Fruit fly (Drosophila melanogaster) whole organism: Measurements from ENCODE around the gene Sgt1.

ENCODE experiments used
- CG8478 ChIP-seq: fragments of >200 bp; optimal IDR thresholded peaks from 2 replicates; lab custom pipeline; 2018; ENCODE audit warnings: inconsistent platforms
- Dll ChIP-seq: fragments of >200 bp; optimal IDR thresholded peaks from 2 replicates; lab custom pipeline; 2017
- EcR ChIP-seq, 2 experiments: fragments of >200 bp; optimal IDR thresholded peaks; 2 replicates each; lab custom pipeline; 2017; ENCODE audit warnings: missing biosample characterization in 2 of 2, missing genetic modification characterization in 2 of 2, missing genetic modification reagents in 2 of 2
- pan ChIP-seq: fragments of >200 bp; optimal IDR thresholded peaks from 2 replicates; lab custom pipeline; 2017
- psq ChIP-seq: fragments of >200 bp; optimal IDR thresholded peaks from 2 replicates; lab custom pipeline; 2017
- usp ChIP-seq: fragments of >200 bp; optimal IDR thresholded peaks from 2 replicates; lab custom pipeline; 2017; ENCODE audit warnings: missing biosample characterization, missing genetic modification characterization, mixed read lengths

Gene Sgt1

DNA sequence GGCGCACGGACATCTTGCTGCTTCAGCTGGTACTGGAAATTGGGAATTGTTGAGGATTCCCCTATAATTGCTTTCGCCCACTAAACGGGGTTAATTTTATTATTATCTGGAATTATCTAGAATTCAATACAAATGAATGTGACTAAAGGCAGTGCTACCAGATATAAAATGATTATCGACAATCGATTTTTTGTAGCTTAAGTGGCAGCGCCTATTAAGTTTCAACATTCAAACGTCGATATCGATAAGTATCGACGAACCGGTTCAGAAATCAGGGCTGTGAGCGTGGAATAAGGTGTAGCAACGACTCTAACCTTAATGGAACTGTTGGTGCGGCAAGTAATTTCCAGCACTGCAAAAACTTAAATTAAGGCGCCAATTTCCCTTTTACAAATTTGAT, at the start of gene Sgt1:
Gene Sgt1 (minus strand): TSS at position 165 of the 400 bp plus-strand sequence.
- TF ChIP-seq Dll (lab: Kevin White, UChicago): no peak
- TF ChIP-seq usp (GFP tag; lab: Kevin White, UChicago): no peak
- no peak for TF ChIP-seq CG8478 (lab: Kevin White, UChicago)
- TF ChIP-seq pan (lab: Kevin White, UChicago): no peak
- no peak for TF ChIP-seq psq (lab: Kevin White, UChicago)
- no peak for TF ChIP-seq EcR (GFP tag; optimal IDR thresholded peaks at IDR 0.05; lab: Kevin White, UChicago)

DNA sequence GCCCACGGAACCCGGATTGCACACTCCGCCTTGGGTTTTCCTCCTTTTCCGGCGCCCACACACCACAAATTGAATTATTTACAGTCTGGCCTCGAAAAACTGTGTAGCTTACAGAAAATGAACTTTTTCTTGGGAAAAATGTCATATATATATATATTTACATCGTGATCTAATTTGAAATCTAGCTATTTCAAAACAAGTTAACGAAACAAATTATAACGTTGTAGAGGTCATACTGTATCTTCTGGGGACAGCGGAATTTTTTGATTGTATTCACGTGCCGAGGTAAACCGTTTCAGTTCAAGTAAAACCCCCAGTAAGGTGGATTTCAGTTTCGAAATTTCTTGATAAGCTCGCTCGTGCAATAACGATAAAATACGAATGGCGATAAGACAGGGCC, 49.4 kb upstream of the Sgt1 start:
- TF ChIP-seq EcR (GFP tag; optimal IDR thresholded peaks at IDR 0.05; lab: Kevin White, UChicago) (no peak), Dll (lab: Kevin White, UChicago) (no peak), usp (GFP tag; lab: Kevin White, UChicago) (no peak), psq (lab: Kevin White, UChicago) (no peak), CG8478 (lab: Kevin White, UChicago) (no peak)

DNA sequence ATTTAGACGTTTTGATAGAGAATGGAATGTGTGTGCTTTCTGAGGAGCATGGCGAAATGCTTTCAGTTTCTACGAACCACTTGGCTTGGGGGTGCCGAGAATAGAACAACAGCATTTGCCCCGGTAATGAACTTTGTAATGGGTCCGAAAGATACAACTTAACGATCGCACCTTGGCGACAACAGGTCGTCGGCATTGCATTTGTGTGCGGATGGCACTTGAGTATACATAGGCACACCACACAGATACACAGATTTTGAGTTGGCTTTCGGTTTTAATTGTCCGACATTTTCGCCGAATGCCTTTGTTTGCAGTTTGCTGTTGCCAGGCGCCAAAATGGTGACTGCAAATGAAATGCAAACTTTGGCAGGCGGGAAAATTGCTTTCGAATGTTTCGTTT, 48.9 kb upstream of the Sgt1 start:
- TF ChIP-seq pan (lab: Kevin White, UChicago): no peak
- no peak for TF ChIP-seq usp (GFP tag; lab: Kevin White, UChicago)
- TF ChIP-seq CG8478 (lab: Kevin White, UChicago): no peak
- no peak for TF ChIP-seq EcR (GFP tag; optimal IDR thresholded peaks at IDR 0.05; lab: Kevin White, UChicago)

- TF ChIP-seq Dll (lab: Kevin White, UChicago) (no peak), usp (GFP tag; lab: Kevin White, UChicago) (no peak), pan (lab: Kevin White, UChicago) (no peak), EcR (GFP tag; optimal IDR thresholded peaks at IDR 0.05; lab: Kevin White, UChicago) (no peak), CG8478 (lab: Kevin White, UChicago) (no peak), psq (lab: Kevin White, UChicago) (no peak)
Measured at dm6 chr3R:8352961-8353728, 48.1 kb upstream of the Sgt1 start.

DNA sequence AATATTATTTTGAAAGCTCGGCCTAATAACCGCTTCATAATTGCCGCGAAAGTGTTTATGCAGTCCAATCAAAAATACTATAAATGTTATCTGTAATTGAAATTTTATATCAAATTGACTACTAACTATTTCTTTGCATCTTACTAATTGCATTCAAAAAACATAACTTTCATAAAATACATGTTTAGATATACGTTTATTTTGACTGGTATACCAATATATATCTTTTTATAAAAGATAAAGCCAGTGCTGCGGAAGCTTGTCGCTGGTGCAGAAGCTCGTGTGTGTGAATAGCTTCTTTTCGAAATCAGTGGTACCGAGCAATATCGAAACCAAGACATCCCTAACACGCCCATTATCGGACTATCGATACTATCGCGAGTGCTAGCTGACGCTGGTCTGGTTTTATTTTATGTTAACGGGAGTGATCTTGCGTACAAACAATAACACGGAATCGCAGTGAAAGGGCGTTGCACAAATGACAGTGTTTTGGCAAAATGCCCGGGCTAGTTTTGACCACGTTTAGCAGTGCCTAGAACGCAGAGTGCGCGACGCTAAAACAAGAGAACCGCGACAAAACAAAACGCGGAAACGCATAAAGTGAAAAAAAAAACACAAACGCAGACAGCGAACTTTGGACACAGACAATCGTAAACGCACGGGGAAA, 44.5 kb upstream of the Sgt1 start, which contains the start of gene Atg13:
Gene Atg13 (plus strand): TSS at position 367 of the 667 bp plus-strand sequence.
- TF ChIP-seq EcR (GFP tag; optimal IDR thresholded peaks at IDR 0.05; lab: Kevin White, UChicago) (no peak), pan (lab: Kevin White, UChicago) (no peak), CG8478 (lab: Kevin White, UChicago) (no peak), usp (GFP tag; lab: Kevin White, UChicago) (no peak), psq (lab: Kevin White, UChicago) (no peak), Dll (lab: Kevin White, UChicago) (no peak)

DNA sequence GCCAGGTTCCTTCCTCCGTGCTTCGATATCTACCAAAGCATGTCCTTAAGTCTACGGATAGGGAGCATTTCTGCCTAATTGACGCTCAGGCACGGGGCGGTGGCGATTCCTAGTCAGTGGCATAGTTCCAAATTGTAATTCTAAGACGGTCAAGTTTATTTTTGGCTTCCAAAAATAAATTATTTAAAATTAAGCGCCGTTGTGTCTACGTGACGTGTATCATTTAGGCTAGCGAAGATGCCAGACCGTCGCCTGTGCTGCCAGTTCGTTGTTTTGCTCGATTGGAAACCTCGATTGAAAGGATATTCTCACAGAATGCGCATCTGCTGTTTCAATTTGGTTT, 44.0 kb upstream of the Sgt1 start:
- TF ChIP-seq CG8478 (lab: Kevin White, UChicago): no peak
- no peak for TF ChIP-seq usp (GFP tag; lab: Kevin White, UChicago)

DNA sequence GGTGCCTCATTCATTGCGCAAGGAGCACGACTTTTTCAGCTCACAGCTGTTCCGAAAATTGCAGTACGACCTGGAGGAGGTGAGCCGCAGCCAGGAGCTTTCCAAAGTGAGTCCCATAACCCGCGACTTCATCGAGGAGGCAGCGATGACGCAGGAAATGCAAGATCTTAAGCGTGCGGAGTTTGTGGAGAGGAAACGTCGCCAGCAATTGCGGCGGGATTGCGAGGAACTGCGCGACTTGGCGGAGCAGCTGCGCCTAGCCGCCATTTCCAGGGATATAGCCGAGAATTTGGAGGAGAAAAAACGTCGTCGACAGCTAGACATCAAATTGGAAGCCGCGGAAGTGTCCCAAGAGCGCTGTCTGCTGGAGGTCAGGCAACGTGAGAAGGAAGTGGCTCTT, 42.8 kb upstream of the Sgt1 start:
- TF ChIP-seq psq (lab: Kevin White, UChicago) (no peak), EcR (GFP tag; optimal IDR thresholded peaks at IDR 0.05; lab: Kevin White, UChicago) (no peak), usp (GFP tag; lab: Kevin White, UChicago) (no peak), CG8478 (lab: Kevin White, UChicago) (no peak), Dll (lab: Kevin White, UChicago) (no peak), pan (lab: Kevin White, UChicago) (no peak)

DNA sequence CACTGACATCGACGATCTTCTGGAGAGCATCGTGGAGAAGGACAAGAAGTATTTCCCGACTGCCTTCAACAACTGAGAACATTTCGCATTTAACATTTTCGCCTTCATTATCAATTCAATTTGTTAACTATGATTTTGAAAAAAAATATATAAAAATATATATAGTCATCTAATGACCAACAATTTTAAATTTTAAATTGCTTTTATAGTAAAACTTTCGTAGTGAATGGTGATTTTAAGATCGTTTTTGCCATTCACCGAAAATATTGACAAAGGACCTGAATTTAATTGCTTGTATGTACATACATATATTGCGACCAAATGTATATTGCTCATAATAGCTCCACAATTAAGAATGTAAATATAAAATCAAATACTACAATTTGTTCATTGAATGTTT, 42.2 kb upstream of the Sgt1 start, which contains the start of gene CG7352:
Gene CG7352 (plus strand): TSS at position 301 of the 400 bp plus-strand sequence.
- TF ChIP-seq usp (GFP tag; lab: Kevin White, UChicago) (no peak), Dll (lab: Kevin White, UChicago) (no peak), CG8478 (lab: Kevin White, UChicago) (no peak), psq (lab: Kevin White, UChicago) (no peak), pan (lab: Kevin White, UChicago) (no peak), EcR (GFP tag; optimal IDR thresholded peaks at IDR 0.05; lab: Kevin White, UChicago) (no peak)

DNA sequence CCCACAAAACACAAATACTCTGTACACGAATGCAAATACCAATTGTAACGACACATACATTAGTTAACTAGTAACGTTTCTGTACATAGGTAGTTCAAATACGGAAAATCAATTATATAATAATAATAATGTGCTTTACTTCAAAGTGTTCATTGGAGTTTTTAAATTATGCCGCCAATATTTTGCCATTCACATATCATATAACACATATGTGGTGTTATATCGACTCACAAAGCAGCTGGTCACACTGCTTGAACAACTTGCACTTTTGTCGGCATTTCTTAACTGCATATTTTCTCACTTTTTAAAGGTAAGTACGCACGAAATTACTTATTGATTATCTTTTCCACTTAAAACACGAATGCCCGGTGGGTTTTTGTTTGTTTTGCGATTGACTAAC, 39.1 kb upstream of the Sgt1 start, which contains the start of gene DppIII:
Gene DppIII (plus strand): TSS at position 227 of the 400 bp plus-strand sequence.
- TF ChIP-seq pan (lab: Kevin White, UChicago) (no peak), Dll (lab: Kevin White, UChicago) (no peak), usp (GFP tag; lab: Kevin White, UChicago) (no peak), psq (lab: Kevin White, UChicago) (no peak), EcR (GFP tag; optimal IDR thresholded peaks at IDR 0.05; lab: Kevin White, UChicago) (no peak), CG8478 (lab: Kevin White, UChicago) (no peak)

dm6 chr3R:8343251-8343744, 38.2 kb upstream of the Sgt1 start, which contains the start of the genes PNKP and COX7AL:
PNKP (minus strand) TSS chr3R:8343516.
COX7AL (plus strand) TSS chr3R:8343669.
- TF ChIP-seq usp (GFP tag; lab: Kevin White, UChicago) (no peak), CG8478 (lab: Kevin White, UChicago) (no peak), Dll (lab: Kevin White, UChicago) (no peak), EcR (GFP tag; optimal IDR thresholded peaks at IDR 0.05; lab: Kevin White, UChicago) (no peak), pan (lab: Kevin White, UChicago) (no peak), psq (lab: Kevin White, UChicago) (no peak)
